Worm (Caenorhabditis elegans) whole organism, early embryonic: ENCODE results near the gene clec-34.

ENCODE experiments used
- F13C5.2 ChIP-seq: sonication (generic microtip); optimal IDR thresholded peaks from 2 replicates; lab custom pipeline; 2017; ENCODE audit warnings: mild to moderate bottlenecking, missing genetic modification characterization, inconsistent platforms, missing compliant biosample characterization
- aly-1 ChIP-seq: sonication (generic microtip); optimal IDR thresholded peaks from 2 replicates; lab custom pipeline; 2016; ENCODE audit warnings: missing genetic modification characterization, missing compliant biosample characterization
- ama-1 ChIP-seq: fragments of 150-350 bp; optimal IDR thresholded peaks from 2 replicates; lab custom pipeline; 2014
- flt-1 ChIP-seq: fragments of 200-800 bp; sonication (Bioruptor generic); IDR thresholded peaks from 2 replicates; pipeline ENCODE4 v1.3.6; 2022; ENCODE audit warnings: missing genetic modification characterization, missing compliant biosample characterization
- hmbx-1 ChIP-seq: sonication (generic microtip); optimal IDR thresholded peaks from 2 replicates; lab custom pipeline; 2016; ENCODE audit warnings: mild to moderate bottlenecking, missing genetic modification characterization, missing compliant biosample characterization
- pes-1 ChIP-seq: fragments of 200-800 bp; sonication (Bioruptor generic); IDR thresholded peaks from 2 replicates; pipeline ENCODE4 v1.3.6; 2022; ENCODE audit warnings: missing genetic modification reagents, missing genetic modification characterization, missing compliant biosample characterization
- tra-4 ChIP-seq: sonication (generic microtip); optimal IDR thresholded peaks from 2 replicates; lab custom pipeline; 2017; ENCODE audit warnings: missing genetic modification characterization, missing compliant biosample characterization

ce11 chrV:16778540-16779280 is 43.1 kb downstream of the clec-34 start:
- no peak for TF ChIP-seq ama-1 (lab: Kevin White, UChicago)
- TF ChIP-seq aly-1 (tag; lab: Kevin White, UChicago): no peak
- no peak for TF ChIP-seq hmbx-1
- no peak for TF ChIP-seq pes-1 (GFP tag; lab: Robert Waterston, UW)
- TF ChIP-seq tra-4 (tag; lab: Kevin White, UChicago): no peak
- no peak for TF ChIP-seq flt-1 (GFP tag; lab: Robert Waterston, UW)
- TF ChIP-seq F13C5.2 (tag; lab: Kevin White, UChicago): no peak
